Worm (Caenorhabditis elegans) whole organism, midembryonic: Measurements from ENCODE around the gene irg-6.

ENCODE experiments used
- T22C8.4 ChIP-seq: fragments of 200-800 bp; sonication (Bioruptor generic); IDR thresholded peaks from 2 replicates; pipeline ENCODE4 v1.3.6; 2022; ENCODE audit warnings: missing genetic modification characterization, missing compliant biosample characterization
- cog-1 ChIP-seq: sonication (generic microtip); optimal IDR thresholded peaks from 2 replicates; lab custom pipeline; 2016; ENCODE audit warnings: missing genetic modification characterization, missing compliant biosample characterization
- flt-1 ChIP-seq: fragments of 200-800 bp; sonication (Bioruptor generic); IDR thresholded peaks from 2 replicates; pipeline ENCODE4 v1.3.6; 2022; ENCODE audit warnings: missing genetic modification characterization, missing compliant biosample characterization
- tab-1 ChIP-seq: fragments of 200-800 bp; sonication (Bioruptor generic); IDR thresholded peaks from 2 replicates; pipeline ENCODE4 v1.3.6; 2022; ENCODE audit warnings: missing genetic modification characterization, missing compliant biosample characterization

ce11 chrIV:12902430-12903110, 12.2 kb downstream of the irg-6 start, which contains the start of gene K08D8.2:
- TF ChIP-seq flt-1 (GFP tag; lab: Robert Waterston, UW) = no peak
- no peak for TF ChIP-seq T22C8.4 (GFP tag; lab: Robert Waterston, UW)
- no peak for TF ChIP-seq cog-1
- no peak for TF ChIP-seq tab-1 (GFP tag; lab: Robert Waterston, UW)
